Worm (Caenorhabditis elegans) whole organism, L2 larva: ENCODE data around the gene T26C5.3.

Experiments
- ZK546.5 ChIP-seq: sonication (generic microtip); optimal IDR thresholded peaks from 2 replicates; lab custom pipeline; 2017; ENCODE audit warnings: missing biosample characterization, missing genetic modification characterization
- elt-1 ChIP-seq: fragments of 150-350 bp; optimal IDR thresholded peaks from 2 replicates; lab custom pipeline; 2014; ENCODE audit warnings: missing biosample characterization, missing genetic modification characterization
- lin-13 ChIP-seq: fragments of 150-350 bp; optimal IDR thresholded peaks from 2 replicates; lab custom pipeline; 2014; ENCODE audit warnings: missing biosample characterization, missing genetic modification reagents, missing genetic modification characterization
- lin-39 ChIP-seq: fragments of 150-350 bp; optimal IDR thresholded peaks from 2 replicates; lab custom pipeline; 2014; ENCODE audit warnings: missing biosample characterization, missing genetic modification reagents, missing genetic modification characterization
- ztf-11 ChIP-seq: sonication (generic microtip); optimal IDR thresholded peaks from 2 replicates; lab custom pipeline; 2017; ENCODE audit warnings: missing biosample characterization, missing genetic modification characterization

DNA sequence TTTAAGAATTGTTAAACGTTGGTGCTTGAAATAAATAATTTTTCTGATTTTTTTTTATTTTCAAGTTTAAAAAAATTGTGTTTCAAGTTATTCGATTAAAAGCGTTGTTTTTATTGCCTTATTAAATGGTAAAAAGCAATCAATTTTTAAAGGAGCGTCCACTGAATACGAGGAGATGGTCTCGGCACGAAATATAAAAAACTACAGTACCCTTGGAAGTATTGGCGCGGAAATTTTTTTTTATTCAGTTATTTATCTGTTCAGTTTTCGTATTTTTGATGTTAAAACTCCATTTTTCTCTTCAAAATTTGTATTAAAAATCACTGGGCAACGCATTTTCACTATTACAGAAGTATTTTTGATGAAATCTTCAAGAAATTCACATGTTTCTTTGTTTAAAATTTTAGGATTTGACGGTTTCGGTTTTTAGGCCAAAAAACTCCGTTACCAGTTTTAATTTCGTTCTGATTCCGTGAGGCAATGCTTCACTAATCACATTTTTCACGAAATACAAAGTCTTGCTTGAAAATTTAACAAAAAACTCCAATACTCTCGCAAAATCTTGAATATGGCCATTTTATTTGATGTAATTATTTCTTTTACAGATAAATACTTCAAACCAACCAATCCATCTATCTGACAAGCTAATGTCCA, 23.2 kb upstream of the T26C5.3 start, which contains the start of gene znfx-1:
- TF ChIP-seq lin-13 (GFP tag; lab: Kevin White, UChicago) (no peak), elt-1 (tag; lab: Kevin White, UChicago) (no peak), ztf-11 (tag; lab: Kevin White, UChicago) (no peak), ZK546.5 (tag; lab: Kevin White, UChicago) (no peak), lin-39 (tag; lab: Kevin White, UChicago) (no peak)
